Fruit fly (Drosophila melanogaster) whole organism, embryonic: ENCODE results near the gene Pits.

Source experiments
- BEAF-32 ChIP-seq: fragments of 200-800 bp; sonication (Bioruptor generic); optimal IDR thresholded peaks from 3 replicates; lab custom pipeline; 2017; ENCODE audit warnings: missing biosample characterization, missing genetic modification characterization, mild to moderate bottlenecking, moderate library complexity, missing genetic modification reagents
- Bdp1 ChIP-seq: fragments of 200-800 bp; sonication (Bioruptor generic); optimal IDR thresholded peaks from 3 replicates; lab custom pipeline; 2016; ENCODE audit warnings: missing biosample characterization, missing genetic modification characterization
- BtbVII ChIP-seq: fragments of 200-800 bp; sonication (Bioruptor generic); optimal IDR thresholded peaks from 3 replicates; lab custom pipeline; 2017; ENCODE audit warnings: missing biosample characterization, mild to moderate bottlenecking, missing genetic modification characterization
- CG10431 ChIP-seq: fragments of 200-800 bp; sonication (Bioruptor generic); optimal IDR thresholded peaks from 3 replicates; lab custom pipeline; 2018; ENCODE audit warnings: missing biosample characterization, mild to moderate bottlenecking, missing genetic modification characterization
- CG11504 ChIP-seq: fragments of 200-800 bp; sonication (Bioruptor generic); optimal IDR thresholded peaks from 3 replicates; lab custom pipeline; 2019; ENCODE audit warnings: missing biosample characterization, mild to moderate bottlenecking, missing genetic modification characterization, moderate library complexity
- CG12769 ChIP-seq: fragments of 200-800 bp; sonication (Bioruptor generic); optimal IDR thresholded peaks from 2 replicates; lab custom pipeline; 2019; ENCODE audit warnings: missing biosample characterization, mild to moderate bottlenecking, missing genetic modification characterization, moderate library complexity
- CG15601 ChIP-seq: fragments of 200-800 bp; sonication (Bioruptor generic); optimal IDR thresholded peaks from 3 replicates; lab custom pipeline; 2019; ENCODE audit warnings: missing biosample characterization, mild to moderate bottlenecking, missing genetic modification characterization, moderate library complexity
- CG16815 ChIP-seq: fragments of 200-800 bp; sonication (Bioruptor generic); optimal IDR thresholded peaks from 3 replicates; lab custom pipeline; 2017; ENCODE audit warnings: missing biosample characterization, mild to moderate bottlenecking, missing genetic modification characterization
- CG17359 ChIP-seq: fragments of 200-800 bp; sonication (Bioruptor generic); optimal IDR thresholded peaks from 3 replicates; lab custom pipeline; 2018; ENCODE audit warnings: missing biosample characterization, mild to moderate bottlenecking, missing genetic modification characterization, moderate library complexity
- CG17361 ChIP-seq: fragments of 200-800 bp; sonication (Bioruptor generic); IDR thresholded peaks from 3 replicates; pipeline ENCODE4 v1.3.6; 2022; ENCODE audit warnings: missing biosample characterization, missing genetic modification characterization
- CG2116 ChIP-seq: fragments of 200-800 bp; sonication (Bioruptor generic); optimal IDR thresholded peaks from 3 replicates; lab custom pipeline; 2018; ENCODE audit warnings: missing biosample characterization, mild to moderate bottlenecking, missing genetic modification characterization
- CG2120 ChIP-seq: fragments of 200-800 bp; sonication (Bioruptor generic); optimal IDR thresholded peaks from 3 replicates; lab custom pipeline; 2016; ENCODE audit warnings: missing biosample characterization, missing genetic modification characterization
- CG2889 ChIP-seq: fragments of 200-800 bp; sonication (Bioruptor generic); IDR thresholded peaks from 3 replicates; pipeline ENCODE4 v1.3.6; 2022; ENCODE audit warnings: missing biosample characterization, missing genetic modification characterization
- CG32532 ChIP-seq: fragments of 200-800 bp; sonication (Bioruptor generic); IDR thresholded peaks from 2 replicates; pipeline ENCODE4 v1.3.6; 2022; ENCODE audit warnings: missing biosample characterization, missing genetic modification characterization
- CG4730 ChIP-seq: fragments of 200-800 bp; sonication (Bioruptor generic); IDR thresholded peaks from 2 replicates; pipeline ENCODE4 v1.3.6; 2022; ENCODE audit warnings: missing biosample characterization, missing genetic modification characterization
- CG7745 ChIP-seq: fragments of 200-800 bp; sonication (Bioruptor generic); optimal IDR thresholded peaks from 2 replicates; lab custom pipeline; 2018; ENCODE audit warnings: missing biosample characterization, mild to moderate bottlenecking, missing genetic modification characterization, moderate library complexity
- CG7786 ChIP-seq: fragments of 200-800 bp; sonication (Bioruptor generic); optimal IDR thresholded peaks from 2 replicates; lab custom pipeline; 2016; ENCODE audit warnings: missing biosample characterization, missing genetic modification characterization
- CG8388 ChIP-seq: fragments of 200-800 bp; sonication (Bioruptor generic); optimal IDR thresholded peaks from 2 replicates; lab custom pipeline; 2019; ENCODE audit warnings: missing biosample characterization, mild to moderate bottlenecking, missing genetic modification characterization, moderate library complexity
- CG9817 ChIP-seq: fragments of 200-800 bp; sonication (Bioruptor generic); optimal IDR thresholded peaks from 2 replicates; lab custom pipeline; 2018; ENCODE audit warnings: missing biosample characterization, mild to moderate bottlenecking, missing genetic modification characterization, moderate library complexity
- CG9876 ChIP-seq: fragments of 200-800 bp; sonication (Bioruptor generic); optimal IDR thresholded peaks from 2 replicates; lab custom pipeline; 2016; ENCODE audit warnings: missing biosample characterization, missing genetic modification characterization
- Dip2 ChIP-seq: fragments of 200-800 bp; sonication (Bioruptor generic); IDR thresholded peaks from 2 replicates; pipeline ENCODE4 v1.3.6; 2022; ENCODE audit warnings: missing biosample characterization, missing genetic modification characterization
- Doc2 ChIP-seq: fragments of 200-800 bp; sonication (Bioruptor generic); IDR thresholded peaks from 2 replicates; pipeline ENCODE4 v1.3.6; 2022; ENCODE audit warnings: missing biosample characterization, missing genetic modification characterization
- Ets65A ChIP-seq: fragments of 200-800 bp; sonication (Bioruptor generic); peaks from one replicate; lab custom pipeline; 2016; ENCODE audit warnings: missing biosample characterization, missing genetic modification characterization
- Gsc ChIP-seq: fragments of 200-800 bp; sonication (Bioruptor generic); IDR thresholded peaks from 2 replicates; pipeline ENCODE4 v1.3.6; 2022; ENCODE audit warnings: missing biosample characterization, missing genetic modification characterization
- HLH4C ChIP-seq: fragments of 200-800 bp; sonication (Bioruptor generic); IDR thresholded peaks from 3 replicates; pipeline ENCODE4 v1.3.6; 2022; ENCODE audit warnings: missing biosample characterization, missing genetic modification characterization; ENCODE audit not compliant: partially characterized antibody
- HmgD ChIP-seq: fragments of 200-800 bp; sonication (Bioruptor generic); optimal IDR thresholded peaks from 3 replicates; lab custom pipeline; 2016; ENCODE audit warnings: missing biosample characterization, missing genetic modification characterization
- NK7.1 ChIP-seq: fragments of 200-800 bp; sonication (Bioruptor generic); optimal IDR thresholded peaks from 3 replicates; lab custom pipeline; 2016; ENCODE audit warnings: missing biosample characterization, missing genetic modification characterization
- Nf-YC ChIP-seq: fragments of 200-800 bp; optimal IDR thresholded peaks from 3 replicates; lab custom pipeline; 2019; ENCODE audit warnings: missing biosample characterization, mild to moderate bottlenecking, missing genetic modification characterization, moderate library complexity
- PHDP ChIP-seq: fragments of 200-800 bp; sonication (Bioruptor generic); optimal IDR thresholded peaks from 3 replicates; lab custom pipeline; 2018; ENCODE audit warnings: missing biosample characterization, mild to moderate bottlenecking, missing genetic modification characterization, moderate library complexity
- Rfx ChIP-seq: fragments of 200-800 bp; sonication (Bioruptor generic); IDR thresholded peaks from 2 replicates; pipeline ENCODE4 v1.3.6; 2022; ENCODE audit warnings: missing biosample characterization, missing genetic modification characterization
- Side ChIP-seq: fragments of 200-800 bp; sonication (Bioruptor generic); optimal IDR thresholded peaks from 2 replicates; lab custom pipeline; 2016; ENCODE audit warnings: missing biosample characterization, missing genetic modification characterization
- Six4 ChIP-seq: fragments of 200-800 bp; sonication (Bioruptor generic); optimal IDR thresholded peaks from 2 replicates; lab custom pipeline; 2016; ENCODE audit warnings: missing biosample characterization, missing genetic modification characterization
- az2 ChIP-seq: fragments of 200-800 bp; sonication (Bioruptor generic); optimal IDR thresholded peaks from 3 replicates; lab custom pipeline; 2016; ENCODE audit warnings: missing biosample characterization, missing genetic modification characterization
- bab2 ChIP-seq: fragments of 200-800 bp; sonication (Bioruptor generic); optimal IDR thresholded peaks from 2 replicates; lab custom pipeline; 2016; ENCODE audit warnings: missing biosample characterization, missing genetic modification characterization
- chif ChIP-seq, 2 experiments: fragments of 200-800 bp; sonication (Bioruptor generic); optimal IDR thresholded peaks; 3 replicates each; lab custom pipeline; 2016; ENCODE audit warnings: missing biosample characterization in 2 of 2, missing genetic modification characterization in 2 of 2
- crol ChIP-seq: fragments of 200-800 bp; sonication (Bioruptor generic); IDR thresholded peaks from 2 replicates; pipeline ENCODE4 v1.3.6; 2022; ENCODE audit warnings: missing biosample characterization, missing genetic modification characterization
- en ChIP-seq: fragments of 200-800 bp; sonication (Bioruptor generic); optimal IDR thresholded peaks from 2 replicates; lab custom pipeline; 2016; ENCODE audit warnings: missing biosample characterization, missing genetic modification characterization
- fd3F ChIP-seq: fragments of 200-800 bp; sonication (Bioruptor generic); optimal IDR thresholded peaks from 2 replicates; lab custom pipeline; 2018; ENCODE audit warnings: missing biosample characterization, mild to moderate bottlenecking, missing genetic modification characterization, moderate library complexity
- fu2 ChIP-seq: fragments of 200-800 bp; sonication (Bioruptor generic); optimal IDR thresholded peaks from 2 replicates; lab custom pipeline; 2016; ENCODE audit warnings: missing biosample characterization, missing genetic modification characterization
- gt ChIP-seq: fragments of 200-800 bp; sonication (Bioruptor generic); IDR thresholded peaks from 2 replicates; pipeline ENCODE4 v1.3.6; 2022; ENCODE audit warnings: missing biosample characterization, missing genetic modification characterization
- her ChIP-seq: fragments of 200-800 bp; sonication (Bioruptor generic); optimal IDR thresholded peaks from 2 replicates; lab custom pipeline; 2016; ENCODE audit warnings: missing biosample characterization, missing genetic modification characterization
- hkb ChIP-seq, 2 experiments: fragments of 200-800 bp in 1 of 2; fragments of >200 bp in 1 of 2; sonication (Bioruptor generic) in 1 of 2; IDR thresholded peaks in 1 of 2; optimal IDR thresholded peaks in 1 of 2; 2 replicates each; pipeline versions ENCODE4 v1.3.6 to Lab custom; 2017 to 2022; ENCODE audit warnings: missing biosample characterization in 1 of 2, missing genetic modification characterization in 1 of 2
- klu ChIP-seq: fragments of 200-800 bp; sonication (Bioruptor generic); IDR thresholded peaks from 2 replicates; pipeline ENCODE4 v1.3.6; 2022; ENCODE audit warnings: missing biosample characterization, missing genetic modification characterization
- lilli ChIP-seq: fragments of 200-800 bp; sonication (Bioruptor generic); optimal IDR thresholded peaks from 3 replicates; lab custom pipeline; 2016; ENCODE audit warnings: missing biosample characterization, missing genetic modification characterization
- schlank ChIP-seq: fragments of 200-800 bp; sonication (Bioruptor generic); optimal IDR thresholded peaks from 2 replicates; lab custom pipeline; 2018; ENCODE audit warnings: missing biosample characterization, mild to moderate bottlenecking, missing genetic modification characterization
- seq ChIP-seq: fragments of 200-800 bp; sonication (Bioruptor generic); IDR thresholded peaks from 2 replicates; pipeline ENCODE4 v1.3.6; 2022; ENCODE audit warnings: missing biosample characterization, missing genetic modification characterization
- trem ChIP-seq: fragments of 200-800 bp; optimal IDR thresholded peaks from 3 replicates; lab custom pipeline; 2019; ENCODE audit warnings: missing biosample characterization, mild to moderate bottlenecking, missing genetic modification characterization, moderate library complexity
- zf30C ChIP-seq: fragments of 200-800 bp; sonication (Bioruptor generic); optimal IDR thresholded peaks from 3 replicates; lab custom pipeline; 2018; ENCODE audit warnings: missing biosample characterization, mild to moderate bottlenecking, missing genetic modification characterization
- zfh1 ChIP-seq: fragments of 200-800 bp; sonication (Bioruptor generic); IDR thresholded peaks from 3 replicates; pipeline ENCODE4 v1.3.6; 2022; ENCODE audit warnings: missing biosample characterization, missing genetic modification characterization

The Pits gene

dm6 chrX:12631317-12632156, 48.5 kb upstream of the Pits start, which contains the start of gene Tomosyn (continued):
- TF ChIP-seq trem (tag; lab: Kevin White, UChicago): peak; percentile 54
- peak; percentile 59 for TF ChIP-seq lilli
- peak; percentile 68; the same call in 1 of the 2 replicates for TF ChIP-seq klu (GFP tag; lab: Robert Waterston, UW)
- peak; percentile 53 for TF ChIP-seq Nf-YC (tag; lab: Kevin White, UChicago)
- TF ChIP-seq az2 (GFP tag; lab: Kevin White, UChicago): peak; percentile 25
- TF ChIP-seq Ets65A (GFP tag; lab: Kevin White, UChicago): no peak
- TF ChIP-seq CG9876 (GFP tag; lab: Kevin White, UChicago): no peak
- no peak for TF ChIP-seq gt (GFP tag; lab: Robert Waterston, UW)
- peak; percentile 48 for TF ChIP-seq her (GFP tag; lab: Kevin White, UChicago)
- TF ChIP-seq Six4 (GFP tag; lab: Kevin White, UChicago): no peak
- TF ChIP-seq CG4730 (GFP tag; lab: Robert Waterston, UW): no peak
- no peak for TF ChIP-seq CG7786 (GFP tag; lab: Kevin White, UChicago)
- TF ChIP-seq Bdp1 (GFP tag; lab: Kevin White, UChicago): no peak
- no peak for TF ChIP-seq NK7.1 (GFP tag; lab: Kevin White, UChicago)
- peak; percentile 35 for TF ChIP-seq PHDP (tag; lab: Kevin White, UChicago)
- peak; percentile 13 for TF ChIP-seq bab2 (GFP tag; lab: Kevin White, UChicago)
- TF ChIP-seq schlank (tag; lab: Kevin White, UChicago): no peak
- no peak for TF ChIP-seq hkb (optimal IDR thresholded peaks at IDR 0.05; lab: Kevin White, UChicago)
- TF ChIP-seq hkb (GFP tag; IDR thresholded peaks at IDR 0.05; lab: Robert Waterston, UW): peak; percentile 56
- peak; percentile 58; the same call in 2 of the 3 replicates for TF ChIP-seq CG17361 (GFP tag; lab: Robert Waterston, UW)
- peak; percentile 66 for TF ChIP-seq CG2116 (GFP tag; lab: Kevin White, UChicago)
- TF ChIP-seq seq: no peak
- peak in 1 of 2 experiments; percentile 28 for TF ChIP-seq chif (GFP tag; optimal IDR thresholded peaks at IDR 0.05; lab: Kevin White, UChicago)
- no peak for TF ChIP-seq CG10431
- peak; percentile 28 for TF ChIP-seq CG9817 (tag; lab: Kevin White, UChicago)
- TF ChIP-seq Gsc (GFP tag; lab: Robert Waterston, UW): no peak
- TF ChIP-seq CG2120 (GFP tag; lab: Kevin White, UChicago): peak; percentile 62
- TF ChIP-seq en: no peak
- TF ChIP-seq CG8388: peak; percentile 40
- TF ChIP-seq fd3F: peak; percentile 25
- TF ChIP-seq HLH4C (GFP tag; lab: Robert Waterston, UW): peak; percentile 77
- peak; percentile 84 for TF ChIP-seq crol
- no peak for TF ChIP-seq Doc2 (GFP tag; lab: Robert Waterston, UW)
- no peak for TF ChIP-seq HmgD (GFP tag; lab: Kevin White, UChicago)
- peak; percentile 4 for TF ChIP-seq BtbVII (GFP tag; lab: Kevin White, UChicago)
- peak; percentile 53 for TF ChIP-seq Rfx (GFP tag; lab: Robert Waterston, UW)
- peak; percentile 65 for TF ChIP-seq CG11504 (tag; lab: Kevin White, UChicago)
- no peak for TF ChIP-seq CG15601 (tag; lab: Kevin White, UChicago)
- TF ChIP-seq BEAF-32 (GFP tag; lab: Kevin White, UChicago): peak; percentile 82
- peak; percentile 52 for TF ChIP-seq CG17359 (tag; lab: Kevin White, UChicago)
- TF ChIP-seq zf30C (GFP tag; lab: Kevin White, UChicago): no peak
- no peak for TF ChIP-seq zfh1 (GFP tag; lab: Robert Waterston, UW)
- peak; percentile 2 for TF ChIP-seq fu2 (GFP tag; lab: Kevin White, UChicago)
- TF ChIP-seq CG2889 (GFP tag; lab: Robert Waterston, UW): no peak
- no peak for TF ChIP-seq Dip2
- peak; percentile 14 for TF ChIP-seq CG12769 (tag; lab: Kevin White, UChicago)
- TF ChIP-seq Side (GFP tag; lab: Kevin White, UChicago): peak; percentile 19
- TF ChIP-seq CG16815 (GFP tag; lab: Kevin White, UChicago): no peak
- TF ChIP-seq CG7745 (tag; lab: Kevin White, UChicago): no peak
- TF ChIP-seq CG32532 (GFP tag; lab: Robert Waterston, UW): peak; percentile 59; the same call in 1 of the 2 replicates
